Worm (Caenorhabditis elegans): ENCODE results near the gene ZK380.6.

ZK380.6 gene

ce11 chrX:1654146-1654545, at the start of gene ZK380.6:
Gene ZK380.6, plus strand, starts transcription at chrX:1654446.
- TF ChIP-seq sea-2 (GFP tag; optimal IDR thresholded peaks at IDR 0.05): no peak
- TF ChIP-seq elt-2 (tag; optimal IDR thresholded peaks at IDR 0.05): no peak
- no peak for TF ChIP-seq lsy-12 (tag; optimal IDR thresholded peaks at IDR 0.05)
- TF ChIP-seq pqm-1 (tag; optimal IDR thresholded peaks at IDR 0.05): no peak

ce11 chrX:1604606-1605005, 49.6 kb upstream of the ZK380.6 start, which contains the start of gene H11E01.3:
Gene H11E01.3, plus strand, starts transcription at chrX:1604906.
- no peak for TF ChIP-seq nhr-12 (tag; optimal IDR thresholded peaks at IDR 0.05)
- TF ChIP-seq R02D3.7 (tag; optimal IDR thresholded peaks at IDR 0.05): no peak
- TF ChIP-seq unc-62 (GFP tag; optimal IDR thresholded peaks at IDR 0.05): no peak
- TF ChIP-seq fkh-2 (tag; optimal IDR thresholded peaks at IDR 0.05): no peak
- TF ChIP-seq zag-1 (tag; optimal IDR thresholded peaks at IDR 0.05): no peak
- no peak for TF ChIP-seq skn-1 (tag; optimal IDR thresholded peaks at IDR 0.05)
- no peak for TF ChIP-seq daf-12 (tag; optimal IDR thresholded peaks at IDR 0.05)
- no peak for TF ChIP-seq tbx-2 (tag; optimal IDR thresholded peaks at IDR 0.05)
- TF ChIP-seq nhr-77 (tag; optimal IDR thresholded peaks at IDR 0.05): no peak
- no peak for TF ChIP-seq lin-15B (tag; optimal IDR thresholded peaks at IDR 0.05)
- TF ChIP-seq elt-3 (tag; optimal IDR thresholded peaks at IDR 0.05): no peak
- no peak for TF ChIP-seq mdl-1 (tag; optimal IDR thresholded peaks at IDR 0.05)
- no peak for TF ChIP-seq fkh-10 (GFP tag; optimal IDR thresholded peaks at IDR 0.05)
- no peak for TF ChIP-seq ama-1 (optimal IDR thresholded peaks at IDR 0.05)
- TF ChIP-seq ceh-28 (tag; optimal IDR thresholded peaks at IDR 0.05): no peak
- TF ChIP-seq egl-27 (tag; optimal IDR thresholded peaks at IDR 0.05): no peak
- TF ChIP-seq fos-1 (tag; optimal IDR thresholded peaks at IDR 0.05): no peak
- TF ChIP-seq jun-1 (tag; optimal IDR thresholded peaks at IDR 0.05): no peak
- no peak for TF ChIP-seq nhr-76 (tag; optimal IDR thresholded peaks at IDR 0.05)

DNA sequence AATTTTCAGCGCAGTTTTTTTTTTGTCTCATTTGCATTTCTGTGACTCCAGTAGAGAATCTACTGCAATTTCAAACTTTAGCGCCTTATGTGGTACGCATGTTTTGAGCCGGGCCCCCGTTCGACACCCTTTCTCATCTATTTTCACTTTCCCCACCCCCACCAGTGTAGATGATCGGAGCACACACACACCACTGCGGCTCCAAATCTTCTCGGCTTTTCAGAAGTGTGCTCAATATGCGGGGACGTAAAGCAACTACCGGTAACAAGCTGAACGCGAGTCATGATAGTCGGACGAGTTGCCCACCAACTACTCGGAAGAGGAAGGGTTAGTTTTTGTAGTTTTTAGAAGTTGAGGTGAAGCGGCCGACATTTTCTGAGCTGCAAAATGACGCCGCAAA, 41.3 kb upstream of the ZK380.6 start:
- TF ChIP-seq nfya-1 (tag; optimal IDR thresholded peaks at IDR 0.05; ENCODE audit: insufficient read depth) (no peak), nhr-25 (tag; optimal IDR thresholded peaks at IDR 0.05) (no peak), hmg-11 (tag; optimal IDR thresholded peaks at IDR 0.05) (no peak), ceh-82 (tag; optimal IDR thresholded peaks at IDR 0.05) (no peak), ama-1 (optimal IDR thresholded peaks at IDR 0.05) (no peak), jun-1 (tag; optimal IDR thresholded peaks at IDR 0.05) (no peak), elt-1 (tag; optimal IDR thresholded peaks at IDR 0.05) (no peak), nhr-12 (tag; optimal IDR thresholded peaks at IDR 0.05) (no peak), fkh-2 (tag; optimal IDR thresholded peaks at IDR 0.05) (no peak), ZK546.5 (tag; optimal IDR thresholded peaks at IDR 0.05) (no peak), egl-27 (tag; optimal IDR thresholded peaks at IDR 0.05) (no peak), fkh-10 (GFP tag; optimal IDR thresholded peaks at IDR 0.05) (no peak), elt-2 (tag; optimal IDR thresholded peaks at IDR 0.05) (no peak), R02D3.7 (tag; optimal IDR thresholded peaks at IDR 0.05) (no peak), nhr-11 (tag; optimal IDR thresholded peaks at IDR 0.05) (no peak)

ce11 chrX:1613860-1614259, 40.4 kb upstream of the ZK380.6 start:
- TF ChIP-seq fos-1 (tag; optimal IDR thresholded peaks at IDR 0.05) (no peak), mml-1 (tag; optimal IDR thresholded peaks at IDR 0.05) (no peak), nhr-11 (tag; optimal IDR thresholded peaks at IDR 0.05) (no peak), elt-3 (tag; optimal IDR thresholded peaks at IDR 0.05) (no peak), ceh-9 (tag; optimal IDR thresholded peaks at IDR 0.05) (no peak), nhr-43 (tag; optimal IDR thresholded peaks at IDR 0.05; ENCODE audit: poor library complexity, severe bottlenecking) (no peak), fkh-2 (tag; optimal IDR thresholded peaks at IDR 0.05) (no peak), eor-1 (tag; optimal IDR thresholded peaks at IDR 0.05) (no peak), nhr-12 (tag; optimal IDR thresholded peaks at IDR 0.05) (no peak), egl-27 (tag; optimal IDR thresholded peaks at IDR 0.05) (no peak), ama-1 (optimal IDR thresholded peaks at IDR 0.05) (no peak), nhr-76 (tag; optimal IDR thresholded peaks at IDR 0.05) (no peak)

DNA sequence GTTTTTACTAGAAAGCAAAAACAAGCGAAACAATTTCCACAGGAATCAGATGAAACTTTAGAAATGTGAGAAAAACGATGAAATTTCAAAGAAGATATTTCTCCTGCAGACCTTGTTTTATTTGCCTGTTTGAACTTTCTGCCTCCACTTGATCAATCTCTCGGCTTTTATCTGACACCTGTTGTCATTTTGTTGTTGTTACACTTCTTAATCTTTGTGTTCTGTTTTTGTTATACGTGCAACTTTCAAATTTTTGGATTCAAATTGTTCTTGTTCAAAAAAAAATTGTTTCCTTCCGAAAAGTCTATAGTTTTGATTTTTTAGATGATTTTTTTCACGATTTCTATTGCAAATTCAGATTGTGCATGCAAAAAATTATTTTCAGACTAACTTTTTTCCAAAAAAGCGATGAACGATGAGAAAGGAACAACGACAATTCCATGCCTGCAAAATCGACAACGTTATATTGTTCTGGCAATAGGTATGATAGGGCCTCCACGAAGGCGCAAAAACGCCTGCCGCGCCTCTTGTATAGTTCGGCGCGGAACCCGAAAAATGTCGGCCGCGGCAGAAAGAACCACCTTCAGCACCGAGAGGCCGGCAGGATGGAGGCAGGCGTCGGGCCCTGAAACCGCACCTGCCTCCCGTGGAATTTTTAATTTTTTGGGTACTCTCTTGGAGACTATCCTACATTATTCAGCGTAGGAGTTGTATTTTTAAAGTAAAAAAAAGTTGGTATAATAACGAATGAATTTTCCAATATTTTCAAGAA, 33.4 kb upstream of the ZK380.6 start, which contains the start of gene H11E01.2:
H11E01.2 (plus strand) TSS at position 380 of the 772 bp plus-strand sequence.
- TF ChIP-seq nhr-43 (tag; optimal IDR thresholded peaks at IDR 0.05; ENCODE audit: poor library complexity, severe bottlenecking): peak; percentile 17
- TF ChIP-seq nfya-1 (tag; optimal IDR thresholded peaks at IDR 0.05; ENCODE audit: insufficient read depth): no peak
